Worm (Caenorhabditis elegans) whole organism, L4 larva: ENCODE measurements around the gene pyr-1.
A peak's percentile ranks its signal among the peaks of the same experiment; 100 is the strongest.

Source experiments
- F49E8.2 ChIP-seq: sonication (generic microtip); optimal IDR thresholded peaks from 2 replicates; lab custom pipeline; 2016; ENCODE audit warnings: missing compliant biosample characterization, mild to moderate bottlenecking, missing genetic modification characterization, borderline replicate concordance
- Y48G9A.11 ChIP-seq: fragments of 200-800 bp; sonication (Bioruptor generic); IDR thresholded peaks from 2 replicates; pipeline ENCODE4 v1.3.6; 2022; ENCODE audit warnings: missing genetic modification reagents, missing genetic modification characterization, missing compliant biosample characterization
- Y75B8A.6 ChIP-seq: fragments of 200-800 bp; sonication (Bioruptor generic); IDR thresholded peaks from 2 replicates; pipeline ENCODE4 v1.3.6; 2022; ENCODE audit warnings: missing genetic modification reagents, missing genetic modification characterization, missing compliant biosample characterization
- fos-1 ChIP-seq: fragments of 150-350 bp; optimal IDR thresholded peaks from 2 replicates; lab custom pipeline; 2014; ENCODE audit warnings: missing biosample characterization, missing genetic modification characterization
- nhr-11 ChIP-seq: fragments of 150-350 bp; optimal IDR thresholded peaks from 2 replicates; lab custom pipeline; 2014; ENCODE audit warnings: missing biosample characterization, missing genetic modification characterization
- nhr-25 ChIP-seq: sonication (generic microtip); optimal IDR thresholded peaks from 2 replicates; lab custom pipeline; 2017; ENCODE audit warnings: missing genetic modification characterization, mild to moderate bottlenecking, missing compliant biosample characterization, antibody characterized with exemption, moderate library complexity, borderline replicate concordance; ENCODE audit not compliant: insufficient read depth
- nhr-28 ChIP-seq: fragments of 150-350 bp; optimal IDR thresholded peaks from 2 replicates; lab custom pipeline; 2014; ENCODE audit warnings: missing biosample characterization, missing genetic modification characterization
- pqm-1 ChIP-seq: sonication (generic microtip); optimal IDR thresholded peaks from 2 replicates; lab custom pipeline; 2017; ENCODE audit warnings: missing biosample characterization, missing genetic modification characterization
- unc-62 ChIP-seq, 3 experiments: fragments of 150-350 bp in 1 of 3; sonication (generic microtip); optimal IDR thresholded peaks in 2 of 3; peaks in 1 of 3; 1 replicate in 1 of 3; 2 replicates in 2 of 3; lab custom pipeline; 2014 to 2017; ENCODE audit warnings: missing biosample characterization in 3 of 3, missing genetic modification characterization in 3 of 3, missing genetic modification reagents in 3 of 3, missing genotype in 1 of 3
- zag-1 ChIP-seq: fragments of 150-350 bp; optimal IDR thresholded peaks from 2 replicates; lab custom pipeline; 2014; ENCODE audit warnings: missing biosample characterization, missing genetic modification characterization

DNA sequence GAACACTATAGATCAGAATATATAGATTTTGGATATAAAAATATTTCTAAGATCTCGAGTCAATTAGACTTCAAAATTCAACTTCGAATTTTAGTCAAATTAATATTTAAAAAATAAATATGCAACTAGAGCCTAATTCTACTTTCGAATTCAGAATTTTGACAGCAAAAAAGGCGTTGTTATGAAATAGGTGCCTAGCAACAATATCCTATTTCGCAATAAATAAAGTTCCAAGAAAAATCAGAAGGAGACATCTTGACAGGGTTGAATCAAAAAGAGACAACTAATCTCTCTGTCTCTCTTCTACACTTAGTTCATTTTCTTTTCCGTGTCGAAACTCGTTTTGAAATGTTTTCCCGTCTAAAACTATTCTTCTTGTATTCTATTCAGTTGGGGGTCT, 24.5 kb downstream of the pyr-1 start:
- TF ChIP-seq Y75B8A.6 (GFP tag; lab: Robert Waterston, UW) (no peak), zag-1 (no peak), F49E8.2 (no peak), nhr-25 (no peak), unc-62 (GFP tag; optimal IDR thresholded peaks at IDR 0.05 in 1 of 2; lab: Kevin White, UChicago) (peak in 1 of 2 experiments; percentile 88), unc-62 (tag; optimal IDR thresholded peaks at IDR 0.05; lab: Kevin White, UChicago) (no peak), Y48G9A.11 (GFP tag; lab: Robert Waterston, UW) (no peak), nhr-28 (tag; lab: Kevin White, UChicago) (no peak), pqm-1 (tag; lab: Kevin White, UChicago) (no peak), fos-1 (tag; lab: Kevin White, UChicago) (no peak), nhr-11 (tag; lab: Kevin White, UChicago) (no peak)
